ENCODE assay signal across 5 worm cellular contexts in genomic region chrIII:348465-348864, ce11.
A peak's percentile ranks its signal among the peaks of the same experiment; 100 is the strongest.
TF ChIP-seq lines count a peak whose summit lies in the region.

No protein-coding gene starts in this region.

TF ChIP-seq in whole organism, L1 larva, 84 proteins besides CTCF, POLR2A, EP300 and RAD21 (continues in another document):
- TF ChIP-seq ama-1 (optimal IDR thresholded peaks at IDR 0.05; lab: Kevin White, UChicago) (no peak), irx-1 (tag; optimal IDR thresholded peaks at IDR 0.05; lab: Kevin White, UChicago) (no peak), zip-4 (GFP tag; optimal IDR thresholded peaks at IDR 0.05; lab: Kevin White, UChicago) (no peak), fkh-10 (GFP tag; optimal IDR thresholded peaks at IDR 0.05; lab: Kevin White, UChicago) (no peak), dpl-1 (GFP tag; optimal IDR thresholded peaks at IDR 0.05; lab: Kevin White, UChicago) (peak; percentile 34 to 61 (median 51)), ceh-63 (GFP tag; optimal IDR thresholded peaks at IDR 0.05; lab: Kevin White, UChicago) (no peak), nhr-84 (tag; optimal IDR thresholded peaks at IDR 0.05; lab: Kevin White, UChicago) (no peak), nhr-77 (tag; optimal IDR thresholded peaks at IDR 0.05; lab: Kevin White, UChicago) (no peak), nhr-71 (tag; optimal IDR thresholded peaks at IDR 0.05; lab: Kevin White, UChicago) (no peak), lsy-2 (tag; optimal IDR thresholded peaks at IDR 0.05; lab: Kevin White, UChicago) (peak; percentile 2 to 47), dsc-1 (tag; optimal IDR thresholded peaks at IDR 0.05; lab: Kevin White, UChicago) (no peak), lin-39 (tag; optimal IDR thresholded peaks at IDR 0.05; lab: Kevin White, UChicago) (no peak), egl-13 (tag; optimal IDR thresholded peaks at IDR 0.05; lab: Kevin White, UChicago) (no peak), hlh-17 (GFP tag; optimal IDR thresholded peaks at IDR 0.05; lab: Kevin White, UChicago; ENCODE audit: borderline replicate concordance) (no peak), aly-2 (tag; optimal IDR thresholded peaks at IDR 0.05; lab: Kevin White, UChicago) (no peak), C04F5.9 (tag; optimal IDR thresholded peaks at IDR 0.05; lab: Kevin White, UChicago) (no peak), nhr-19 (GFP tag; conservative IDR thresholded peaks at IDR 0.05; lab: Robert Waterston, UW) (no peak), pag-3 (tag; optimal IDR thresholded peaks at IDR 0.05; lab: Kevin White, UChicago; ENCODE audit: borderline replicate concordance, insufficient read depth) (no peak), unc-62 (GFP tag; optimal IDR thresholded peaks at IDR 0.05; lab: Kevin White, UChicago) (no peak)

TF ChIP-seq in whole organism, L2 larva, 48 proteins besides CTCF, POLR2A, EP300 and RAD21:
- peak in 1 of 2 experiments; percentile 39 for TF ChIP-seq lsy-2 (tag; optimal IDR thresholded peaks at IDR 0.05; lab: Kevin White, UChicago)
- TF ChIP-seq gmeb-1 (tag; optimal IDR thresholded peaks at IDR 0.05; lab: Kevin White, UChicago): peak; percentile 46
- no peak for TF ChIP-seq F13H6.1 (tag; optimal IDR thresholded peaks at IDR 0.05; lab: Kevin White, UChicago)
- peak; percentile 44 for TF ChIP-seq crh-2 (tag; optimal IDR thresholded peaks at IDR 0.05; lab: Kevin White, UChicago)
- TF ChIP-seq lin-11 (tag; optimal IDR thresholded peaks at IDR 0.05; lab: Kevin White, UChicago): no peak
- no peak for TF ChIP-seq nhr-21 (tag; optimal IDR thresholded peaks at IDR 0.05; lab: Kevin White, UChicago)
- TF ChIP-seq elt-3 (tag; optimal IDR thresholded peaks at IDR 0.05; lab: Kevin White, UChicago): no peak
- peak; percentile 60 for TF ChIP-seq lin-13 (GFP tag; optimal IDR thresholded peaks at IDR 0.05; lab: Kevin White, UChicago)
- TF ChIP-seq blmp-1 (tag; optimal IDR thresholded peaks at IDR 0.05; lab: Kevin White, UChicago; ENCODE audit: insufficient read depth): no peak
- peak; percentile 60 for TF ChIP-seq C34F6.9 (tag; optimal IDR thresholded peaks at IDR 0.05; lab: Kevin White, UChicago)
- peak; percentile 68 for TF ChIP-seq unc-55 (GFP tag; optimal IDR thresholded peaks at IDR 0.05; lab: Kevin White, UChicago)

TF ChIP-seq in whole organism, L3 larva, 47 proteins besides CTCF, POLR2A, EP300 and RAD21:
- TF ChIP-seq ztf-11 (tag; optimal IDR thresholded peaks at IDR 0.05; lab: Kevin White, UChicago) (no peak), nhr-67 (tag; optimal IDR thresholded peaks at IDR 0.05; lab: Kevin White, UChicago) (no peak), aly-2 (tag; optimal IDR thresholded peaks at IDR 0.05; lab: Kevin White, UChicago) (no peak), nfya-1 (tag; optimal IDR thresholded peaks at IDR 0.05; lab: Kevin White, UChicago; ENCODE audit: insufficient read depth) (peak; percentile 26), nhr-25 (tag; optimal IDR thresholded peaks at IDR 0.05; lab: Kevin White, UChicago) (peak; percentile 12), pha-4 (tag; optimal IDR thresholded peaks at IDR 0.05; lab: Kevin White, UChicago) (peak; percentile 22), lin-15B (tag; optimal IDR thresholded peaks at IDR 0.05; lab: Kevin White, UChicago) (no peak), nhr-12 (tag; optimal IDR thresholded peaks at IDR 0.05; lab: Kevin White, UChicago) (no peak), mdl-1 (tag; optimal IDR thresholded peaks at IDR 0.05; lab: Kevin White, UChicago) (no peak), R02D3.7 (tag; optimal IDR thresholded peaks at IDR 0.05; lab: Kevin White, UChicago) (no peak), pqm-1 (tag; optimal IDR thresholded peaks at IDR 0.05; lab: Kevin White, UChicago) (no peak), unc-39 (tag; optimal IDR thresholded peaks at IDR 0.05; lab: Kevin White, UChicago) (no peak)

TF ChIP-seq in whole organism, L4 larva, 104 proteins besides CTCF, POLR2A, EP300 and RAD21 (continues in another document):
- TF ChIP-seq lin-38 (GFP tag; IDR thresholded peaks at IDR 0.05; lab: Robert Waterston, UW): peak; percentile 48; the same call in 1 of the 2 replicates
- no peak for TF ChIP-seq mes-2 (tag; optimal IDR thresholded peaks at IDR 0.05; lab: Kevin White, UChicago; ENCODE audit: poor library complexity, severe bottlenecking)
- TF ChIP-seq dve-1 (tag; optimal IDR thresholded peaks at IDR 0.05; lab: Kevin White, UChicago; ENCODE audit: insufficient read depth): peak; percentile 3
- TF ChIP-seq ceh-20 (GFP tag; IDR thresholded peaks at IDR 0.05; lab: Robert Waterston, UW): no peak
- TF ChIP-seq aly-2 (tag; optimal IDR thresholded peaks at IDR 0.05; lab: Kevin White, UChicago): no peak
- 0 out of 2 replicates have a peak, but pooled peaks have one; percentile 11 for TF ChIP-seq pha-4 (GFP tag; IDR thresholded peaks at IDR 0.05; lab: Robert Waterston, UW)
- TF ChIP-seq pha-4 (tag; optimal IDR thresholded peaks at IDR 0.05; lab: Kevin White, UChicago): no peak
- no peak for TF ChIP-seq F37D6.2 (tag; optimal IDR thresholded peaks at IDR 0.05; lab: Kevin White, UChicago)
- no peak for TF ChIP-seq nhr-48 (tag; optimal IDR thresholded peaks at IDR 0.05; lab: Kevin White, UChicago)
- TF ChIP-seq hlh-30 (tag; optimal IDR thresholded peaks at IDR 0.05; lab: Kevin White, UChicago; ENCODE audit: insufficient read depth): no peak
- no peak for TF ChIP-seq T26A8.4 (GFP tag; IDR thresholded peaks at IDR 0.05; lab: Robert Waterston, UW)
- no peak for TF ChIP-seq snpc-4 (tag; optimal IDR thresholded peaks at IDR 0.05; lab: Kevin White, UChicago)
- no peak for TF ChIP-seq cey-2 (tag; optimal IDR thresholded peaks at IDR 0.05; lab: Kevin White, UChicago; ENCODE audit: borderline replicate concordance, insufficient read depth)
- TF ChIP-seq ztf-11 (tag; optimal IDR thresholded peaks at IDR 0.05; lab: Kevin White, UChicago): no peak
- TF ChIP-seq dmd-8 (GFP tag; IDR thresholded peaks at IDR 0.05; lab: Robert Waterston, UW): no peak
- TF ChIP-seq hif-1 (tag; optimal IDR thresholded peaks at IDR 0.05; lab: Kevin White, UChicago): no peak
- peak; percentile 9 for TF ChIP-seq T20F7.1 (GFP tag; optimal IDR thresholded peaks at IDR 0.05; lab: Kevin White, UChicago)
- TF ChIP-seq fos-1 (tag; optimal IDR thresholded peaks at IDR 0.05; lab: Kevin White, UChicago): no peak
- TF ChIP-seq lsy-2 (tag; optimal IDR thresholded peaks at IDR 0.05; lab: Kevin White, UChicago): peak in 1 of 2 experiments; percentile 41
- TF ChIP-seq daf-8 (GFP tag; IDR thresholded peaks at IDR 0.05; lab: Robert Waterston, UW): no peak
- TF ChIP-seq daf-16 (GFP tag; optimal IDR thresholded peaks at IDR 0.05; lab: Kevin White, UChicago): no peak
- peak; percentile 23 for TF ChIP-seq daf-16 (tag; optimal IDR thresholded peaks at IDR 0.05; lab: Kevin White, UChicago)
- TF ChIP-seq spr-1 (tag; optimal IDR thresholded peaks at IDR 0.05; lab: Kevin White, UChicago): no peak
- TF ChIP-seq ZK546.5 (tag; optimal IDR thresholded peaks at IDR 0.05; lab: Kevin White, UChicago): no peak
- TF ChIP-seq aha-1 (tag; lab: Kevin White, UChicago): no peak
- TF ChIP-seq php-3 (GFP tag; IDR thresholded peaks at IDR 0.05; lab: Robert Waterston, UW): no peak
- no peak for TF ChIP-seq D1046.2 (GFP tag; IDR thresholded peaks at IDR 0.05; lab: Robert Waterston, UW)
- TF ChIP-seq zip-2 (tag; optimal IDR thresholded peaks at IDR 0.05; lab: Kevin White, UChicago): no peak

TF ChIP-seq in whole organism, young adult, 124 proteins besides CTCF, POLR2A, EP300 and RAD21:
- TF ChIP-seq F23B12.7 (tag; optimal IDR thresholded peaks at IDR 0.05; lab: Kevin White, UChicago; ENCODE audit: insufficient read depth): peak; percentile 26
- no peak for TF ChIP-seq ama-1 (optimal IDR thresholded peaks at IDR 0.05; lab: Kevin White, UChicago)
- TF ChIP-seq ama-1 (GFP tag; optimal IDR thresholded peaks at IDR 0.05; lab: Kevin White, UChicago): peak in 1 of 2 experiments; percentile 44
- TF ChIP-seq cebp-1 (GFP tag; IDR thresholded peaks at IDR 0.05; lab: Robert Waterston, UW): no peak
- TF ChIP-seq cebp-1 (tag; optimal IDR thresholded peaks at IDR 0.05; lab: Kevin White, UChicago): peak; percentile 27
- no peak for TF ChIP-seq snpc-1.1 (tag; optimal IDR thresholded peaks at IDR 0.05; lab: Kevin White, UChicago; ENCODE audit: insufficient read depth)
